Worm (Caenorhabditis elegans) whole organism, early embryonic: ENCODE data around the gene srab-26.

Experiments
- F13C5.2 ChIP-seq: sonication (generic microtip); optimal IDR thresholded peaks from 2 replicates; lab custom pipeline; 2017; ENCODE audit warnings: mild to moderate bottlenecking, missing genetic modification characterization, inconsistent platforms, missing compliant biosample characterization
- ama-1 ChIP-seq: fragments of 150-350 bp; optimal IDR thresholded peaks from 2 replicates; lab custom pipeline; 2014
- ceh-13 ChIP-seq: fragments of 200-800 bp; sonication (Bioruptor generic); optimal IDR thresholded peaks from 2 replicates; lab custom pipeline; 2018; ENCODE audit warnings: mild to moderate bottlenecking, missing genetic modification characterization, missing compliant biosample characterization
- flt-1 ChIP-seq: fragments of 200-800 bp; sonication (Bioruptor generic); IDR thresholded peaks from 2 replicates; pipeline ENCODE4 v1.3.6; 2022; ENCODE audit warnings: missing genetic modification characterization, missing compliant biosample characterization
- hmbx-1 ChIP-seq: sonication (generic microtip); optimal IDR thresholded peaks from 2 replicates; lab custom pipeline; 2016; ENCODE audit warnings: mild to moderate bottlenecking, missing genetic modification characterization, missing compliant biosample characterization
- hmg-4 ChIP-seq: fragments of 200-800 bp; sonication (Bioruptor generic); optimal IDR thresholded peaks from 2 replicates; lab custom pipeline; 2018; ENCODE audit warnings: mild to moderate bottlenecking, missing genetic modification characterization, missing compliant biosample characterization
- scrt-1 ChIP-seq: fragments of 200-800 bp; sonication (Bioruptor generic); IDR thresholded peaks from 2 replicates; pipeline ENCODE4 v1.3.6; 2022; ENCODE audit warnings: missing genetic modification characterization, missing compliant biosample characterization
- sea-1 ChIP-seq: fragments of 200-800 bp; sonication (Bioruptor generic); conservative IDR thresholded peaks from 2 replicates; pipeline ENCODE4 v1.3.6; 2022; ENCODE audit warnings: missing genetic modification characterization, missing compliant biosample characterization
- tbx-11 ChIP-seq: fragments of 200-800 bp; sonication (Bioruptor generic); IDR thresholded peaks from 2 replicates; pipeline ENCODE4 v1.3.6; 2022; ENCODE audit warnings: missing genetic modification characterization, missing compliant biosample characterization
- tbx-37 ChIP-seq: fragments of 200-800 bp; sonication (Bioruptor generic); conservative IDR thresholded peaks from 2 replicates; pipeline ENCODE4 v1.3.6; 2022; ENCODE audit warnings: missing genetic modification reagents, missing genetic modification characterization, missing compliant biosample characterization
- tra-4 ChIP-seq: sonication (generic microtip); optimal IDR thresholded peaks from 2 replicates; lab custom pipeline; 2017; ENCODE audit warnings: missing genetic modification characterization, missing compliant biosample characterization

- TF ChIP-seq tbx-11 (no peak), tbx-37 (GFP tag; lab: Robert Waterston, UW) (no peak), tra-4 (tag; lab: Kevin White, UChicago) (no peak), hmbx-1 (tag; lab: Kevin White, UChicago) (no peak), F13C5.2 (tag; lab: Kevin White, UChicago) (no peak), ama-1 (lab: Kevin White, UChicago) (no peak), sea-1 (GFP tag; lab: Robert Waterston, UW) (no peak), ceh-13 (no peak), scrt-1 (no peak), flt-1 (GFP tag; lab: Robert Waterston, UW) (no peak), hmg-4 (GFP tag; lab: Kevin White, UChicago) (no peak)
Observed at ce11 chrV:9868311-9868710, 11.0 kb downstream of the srab-26 start, which contains the start of gene srab-17.
